Fruit fly (Drosophila melanogaster): Measurements from ENCODE around the gene CG3857.

The CG3857 gene

DNA sequence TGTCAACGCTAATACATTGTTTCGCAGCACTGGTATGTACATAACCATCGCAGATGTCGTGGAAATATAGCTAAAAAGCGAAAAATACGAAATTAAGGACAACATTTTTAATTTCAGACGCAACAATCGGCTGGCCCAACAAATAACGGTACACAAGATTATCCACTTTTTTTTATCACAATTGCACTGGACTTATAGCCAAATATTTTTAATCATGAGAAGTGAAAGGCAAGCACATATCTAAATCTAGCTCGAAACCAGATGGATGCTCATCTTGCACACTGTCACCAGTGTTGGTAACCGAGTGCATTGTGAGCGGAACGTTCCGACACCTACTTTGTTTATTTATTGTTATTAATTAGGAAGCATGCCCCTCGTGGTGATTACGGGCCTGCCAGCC is at the start of gene CG3857, which contains the start of gene CG3587 (continued):
- peak; percentile 44 for TF ChIP-seq jing (GFP tag; optimal IDR thresholded peaks at IDR 0.05)
- TF ChIP-seq pan (optimal IDR thresholded peaks at IDR 0.05): no peak
- TF ChIP-seq pan (GFP tag; optimal IDR thresholded peaks at IDR 0.05 in 1 of 2, IDR thresholded peaks at IDR 0.05 in 1 of 2): peak in 1 of 2 experiments; percentile 62
- TF ChIP-seq unc-4 (GFP tag; IDR thresholded peaks at IDR 0.05; ENCODE audit: partially characterized antibody): peak; percentile 16; the same call in 1 of the 2 replicates
- TF ChIP-seq NC2α (GFP tag; optimal IDR thresholded peaks at IDR 0.05): peak; percentile 45
- TF ChIP-seq CrebB (tag; optimal IDR thresholded peaks at IDR 0.05): peak; percentile 44
- peak; percentile 57 for TF ChIP-seq esg (GFP tag; conservative IDR thresholded peaks at IDR 0.05)
- peak; percentile 71 for TF ChIP-seq CG12942 (GFP tag; optimal IDR thresholded peaks at IDR 0.05)
- peak; percentile 76 for TF ChIP-seq CG8089 (GFP tag; optimal IDR thresholded peaks at IDR 0.05)
- TF ChIP-seq CG30431 (GFP tag; optimal IDR thresholded peaks at IDR 0.05): peak; percentile 36
- peak; percentile 84 for TF ChIP-seq CoRest (tag; optimal IDR thresholded peaks at IDR 0.05)
- TF ChIP-seq CG15269 (tag; optimal IDR thresholded peaks at IDR 0.05): peak; percentile 65
- TF ChIP-seq Oli (tag; optimal IDR thresholded peaks at IDR 0.05): peak; percentile 64
- TF ChIP-seq CG10462 (GFP tag; optimal IDR thresholded peaks at IDR 0.05): peak; percentile 62
- TF ChIP-seq dpn (GFP tag; optimal IDR thresholded peaks at IDR 0.05): peak; percentile 79 to 80
- TF ChIP-seq tx (GFP tag; optimal IDR thresholded peaks at IDR 0.05): peak; percentile 83
- peak; percentile 50 for TF ChIP-seq CG11723 (GFP tag; optimal IDR thresholded peaks at IDR 0.05)
- no peak for TF ChIP-seq peb (GFP tag; IDR thresholded peaks at IDR 0.05)
- no peak for TF ChIP-seq CG4360 (GFP tag; IDR thresholded peaks at IDR 0.05)
- peak; percentile 59 for TF ChIP-seq Six4 (GFP tag; optimal IDR thresholded peaks at IDR 0.05)
- no peak for TF ChIP-seq D (optimal IDR thresholded peaks at IDR 0.05)
- TF ChIP-seq D (GFP tag; optimal IDR thresholded peaks at IDR 0.05): peak; percentile 35
- TF ChIP-seq gce (GFP tag; IDR thresholded peaks at IDR 0.05): no peak
- peak; percentile 62 for TF ChIP-seq tio (GFP tag; optimal IDR thresholded peaks at IDR 0.05)
- TF ChIP-seq CG18619 (GFP tag; optimal IDR thresholded peaks at IDR 0.05): peak; percentile 63
- TF ChIP-seq BtbVII (GFP tag; optimal IDR thresholded peaks at IDR 0.05): peak; percentile 25
- TF ChIP-seq Atf-2 (GFP tag; optimal IDR thresholded peaks at IDR 0.05): peak; percentile 84
- peak; percentile 68 for TF ChIP-seq CG3995 (GFP tag; optimal IDR thresholded peaks at IDR 0.05)
- peak; percentile 75 for TF ChIP-seq ssp (GFP tag; IDR thresholded peaks at IDR 0.05)
- peak; percentile 1 for TF ChIP-seq CG10274 (GFP tag; optimal IDR thresholded peaks at IDR 0.05)
- peak; percentile 75 for TF ChIP-seq CG10366 (GFP tag; IDR thresholded peaks at IDR 0.05)
- TF ChIP-seq B-H2 (GFP tag; optimal IDR thresholded peaks at IDR 0.05): peak; percentile 44
- peak; percentile 73 for TF ChIP-seq CG33213 (GFP tag; optimal IDR thresholded peaks at IDR 0.05)
- peak; percentile 78 for TF ChIP-seq mam (GFP tag; optimal IDR thresholded peaks at IDR 0.05)
- peak; percentile 54 for TF ChIP-seq Sox102F (GFP tag; optimal IDR thresholded peaks at IDR 0.05)
- peak; percentile 73 for TF ChIP-seq ind (GFP tag; optimal IDR thresholded peaks at IDR 0.05)
- TF ChIP-seq gt (GFP tag; IDR thresholded peaks at IDR 0.05): no peak
- peak; percentile 60; the same call in 1 of the 2 replicates for TF ChIP-seq CG7372 (GFP tag; IDR thresholded peaks at IDR 0.05)
- peak; percentile 32 for TF ChIP-seq CG6765 (GFP tag; optimal IDR thresholded peaks at IDR 0.05)
- TF ChIP-seq Mes4 (GFP tag; optimal IDR thresholded peaks at IDR 0.05): peak; percentile 62
- TF ChIP-seq Elba2 (GFP tag; optimal IDR thresholded peaks at IDR 0.05): peak; percentile 47
- TF ChIP-seq yki (optimal IDR thresholded peaks at IDR 0.05): no peak
- peak; percentile 63 for TF ChIP-seq HHEX (GFP tag; optimal IDR thresholded peaks at IDR 0.05)
- peak; percentile 70 for TF ChIP-seq CG4820 (GFP tag; optimal IDR thresholded peaks at IDR 0.05)
- TF ChIP-seq HLH54F (GFP tag; optimal IDR thresholded peaks at IDR 0.05): peak; percentile 80
- TF ChIP-seq CG7745 (tag; optimal IDR thresholded peaks at IDR 0.05): no peak
- TF ChIP-seq nmo (GFP tag; optimal IDR thresholded peaks at IDR 0.05): peak; percentile 83
- peak; percentile 58 for TF ChIP-seq CG18011 (GFP tag; optimal IDR thresholded peaks at IDR 0.05)
- no peak for TF ChIP-seq prd (optimal IDR thresholded peaks at IDR 0.05)
- peak; percentile 80 for TF ChIP-seq prd (GFP tag; IDR thresholded peaks at IDR 0.05)
- peak; percentile 58 for TF ChIP-seq CG8388 (GFP tag; optimal IDR thresholded peaks at IDR 0.05)
- peak; percentile 90 for TF ChIP-seq HmgD (GFP tag; optimal IDR thresholded peaks at IDR 0.05)

All from whole organism, embryonic.